Fruit fly (Drosophila melanogaster): ENCODE results near the gene CG11417.

CG11417 gene

dm6 chrX:1353322-1354212, at the start of gene CG11417, which contains the start of gene CG12773 (continued):
- TF ChIP-seq mirr (GFP tag; optimal IDR thresholded peaks at IDR 0.05) = no peak
- no peak for TF ChIP-seq CG14710 (tag; optimal IDR thresholded peaks at IDR 0.05)
- TF ChIP-seq fru (optimal IDR thresholded peaks at IDR 0.05) = no peak
- no peak for TF ChIP-seq br (optimal IDR thresholded peaks at IDR 0.05)
- TF ChIP-seq Sox100B (GFP tag; optimal IDR thresholded peaks at IDR 0.05) = no peak
- TF ChIP-seq al (GFP tag; IDR thresholded peaks at IDR 0.05) = no peak
- TF ChIP-seq CG2129 (GFP tag; IDR thresholded peaks at IDR 0.05; ENCODE audit: partially characterized antibody) = peak; percentile 49; the same call in 1 of the 2 replicates
- no peak for TF ChIP-seq nom (GFP tag; optimal IDR thresholded peaks at IDR 0.05)
- no peak for TF ChIP-seq ash1 (GFP tag; optimal IDR thresholded peaks at IDR 0.05)
- TF ChIP-seq CG5245 (GFP tag; optimal IDR thresholded peaks at IDR 0.05) = no peak
- TF ChIP-seq CG15073 (GFP tag; optimal IDR thresholded peaks at IDR 0.05) = no peak
- no peak for TF ChIP-seq HLHmδ (GFP tag; optimal IDR thresholded peaks at IDR 0.05)
- peak; percentile 93 for TF ChIP-seq CG6791 (GFP tag; IDR thresholded peaks at IDR 0.05; ENCODE audit: partially characterized antibody)
- TF ChIP-seq nau (GFP tag; optimal IDR thresholded peaks at IDR 0.05) = no peak
- no peak for TF ChIP-seq tin (GFP tag; optimal IDR thresholded peaks at IDR 0.05)
- TF ChIP-seq CHES-1-like (GFP tag; optimal IDR thresholded peaks at IDR 0.05) = no peak
- TF ChIP-seq CG8924 (tag; optimal IDR thresholded peaks at IDR 0.05) = no peak
- no peak for TF ChIP-seq caup (GFP tag; optimal IDR thresholded peaks at IDR 0.05; ENCODE audit: severe bottlenecking)
- no peak for TF ChIP-seq corto (GFP tag; optimal IDR thresholded peaks at IDR 0.05)
- no peak for TF ChIP-seq psq (GFP tag; optimal IDR thresholded peaks at IDR 0.05)

DNA sequence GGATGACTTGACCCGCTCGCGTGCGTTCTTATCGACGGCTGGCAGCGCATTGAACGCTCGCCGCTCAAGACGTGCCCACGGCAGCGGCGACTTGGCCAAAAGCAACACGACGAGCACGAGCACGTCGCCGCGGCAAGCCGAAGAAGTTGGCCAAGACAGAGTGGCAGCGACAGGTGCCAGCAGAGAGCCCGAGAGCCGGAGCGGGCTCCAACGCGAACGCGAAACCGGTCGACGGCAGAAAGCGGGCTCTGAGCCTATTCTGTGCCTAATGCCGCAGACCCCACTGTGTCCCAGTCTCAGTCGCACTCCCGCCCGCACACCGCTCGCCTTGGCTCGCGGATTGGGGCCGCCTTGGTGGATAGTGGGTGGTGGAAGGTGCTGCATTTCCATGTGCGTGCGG, 45.4 kb upstream of the CG11417 start:
- TF ChIP-seq Doc3 (GFP tag; IDR thresholded peaks at IDR 0.05; ENCODE audit: partially characterized antibody) (0 out of 3 replicates have a peak, but pooled peaks have one; percentile 35), CG16813 (GFP tag; IDR thresholded peaks at IDR 0.05; ENCODE audit: partially characterized antibody) (peak; percentile 31; the same call in 1 of the 3 replicates), chm (GFP tag; IDR thresholded peaks at IDR 0.05) (0 out of 2 replicates have a peak, but pooled peaks have one; percentile 19), crol (GFP tag; IDR thresholded peaks at IDR 0.05) (peak; percentile 79), CG10543 (GFP tag; optimal IDR thresholded peaks at IDR 0.05) (peak; percentile 1), Bgb (GFP tag; IDR thresholded peaks at IDR 0.05; ENCODE audit: partially characterized antibody) (peak; percentile 22; the same call in 1 of the 2 replicates), CG13894 (tag; optimal IDR thresholded peaks at IDR 0.05) (peak; percentile 36), Blimp-1 (GFP tag; optimal IDR thresholded peaks at IDR 0.05) (peak; percentile 54), chinmo (GFP tag; IDR thresholded peaks at IDR 0.05; ENCODE audit: partially characterized antibody) (peak; percentile 76; the same call in 1 of the 4 replicates), CG10462 (GFP tag; optimal IDR thresholded peaks at IDR 0.05) (no peak), CG7928 (GFP tag; optimal IDR thresholded peaks at IDR 0.05) (no peak), Deaf1 (tag; optimal IDR thresholded peaks at IDR 0.05) (peak; percentile 90), dm (GFP tag; optimal IDR thresholded peaks at IDR 0.05) (no peak), Jarid2 (GFP tag; optimal IDR thresholded peaks at IDR 0.05) (peak; percentile 31), Adf1 (GFP tag; IDR thresholded peaks at IDR 0.05) (peak; percentile 30; the same call in 1 of the 2 replicates), esg (GFP tag; conservative IDR thresholded peaks at IDR 0.05) (peak; percentile 16; the same call in 1 of the 2 replicates), CG12769 (tag; optimal IDR thresholded peaks at IDR 0.05) (peak; percentile 46), CG13287 (GFP tag; IDR thresholded peaks at IDR 0.05; ENCODE audit: partially characterized antibody) (peak; percentile 23; the same call in 1 of the 2 replicates), fru (optimal IDR thresholded peaks at IDR 0.05) (no peak), vvl (GFP tag; IDR thresholded peaks at IDR 0.05) (peak; percentile 37; the same call in 1 of the 2 replicates), so (GFP tag; IDR thresholded peaks at IDR 0.05) (0 out of 3 replicates have a peak, but pooled peaks have one; percentile 10), ci (GFP tag; IDR thresholded peaks at IDR 0.05) (0 out of 3 replicates have a peak, but pooled peaks have one; percentile 37), p53 (GFP tag; optimal IDR thresholded peaks at IDR 0.05) (peak; percentile 40), Med (GFP tag) (peak; percentile 44), PHDP (tag; optimal IDR thresholded peaks at IDR 0.05) (no peak), chn (GFP tag; optimal IDR thresholded peaks at IDR 0.05) (peak; percentile 26), pros (GFP tag; optimal IDR thresholded peaks at IDR 0.05) (peak; percentile 81), CG6175 (GFP tag; IDR thresholded peaks at IDR 0.05) (peak; percentile 87)
